Worm (Caenorhabditis elegans) whole organism, L4 larva: ENCODE data around the gene B0024.13.

ENCODE experiments used
- F26F4.8 ChIP-seq: fragments of 200-800 bp; sonication (Bioruptor generic); conservative IDR thresholded peaks from 2 replicates; pipeline ENCODE4 v1.3.6; 2022; ENCODE audit warnings: missing genetic modification characterization, missing compliant biosample characterization
- R02D3.7 ChIP-seq: fragments of 150-350 bp; sonication (generic microtip); optimal IDR thresholded peaks from 3 replicates; lab custom pipeline; 2014; ENCODE audit warnings: missing biosample characterization, missing genetic modification characterization
- T26A8.4 ChIP-seq: fragments of 200-800 bp; sonication (Bioruptor generic); IDR thresholded peaks from 2 replicates; pipeline ENCODE4 v1.3.6; 2022; ENCODE audit warnings: missing genetic modification characterization, missing compliant biosample characterization
- Y48G9A.11 ChIP-seq: fragments of 200-800 bp; sonication (Bioruptor generic); IDR thresholded peaks from 2 replicates; pipeline ENCODE4 v1.3.6; 2022; ENCODE audit warnings: missing genetic modification reagents, missing genetic modification characterization, missing compliant biosample characterization
- aha-1 ChIP-seq: fragments of 150-350 bp; peaks from one replicate; lab custom pipeline; 2014; ENCODE audit warnings: missing biosample characterization, missing genetic modification characterization
- ceh-62 ChIP-seq: sonication (generic microtip); optimal IDR thresholded peaks from 2 replicates; lab custom pipeline; 2017; ENCODE audit warnings: missing biosample characterization, missing genetic modification characterization
- daf-12 ChIP-seq: fragments of 150-350 bp; optimal IDR thresholded peaks from 2 replicates; lab custom pipeline; 2014; ENCODE audit warnings: missing biosample characterization, missing genetic modification reagents, missing genetic modification characterization
- daf-16 ChIP-seq, 3 experiments: sonication (generic microtip); optimal IDR thresholded peaks; 2 replicates each; lab custom pipeline; 2016 to 2017; ENCODE audit warnings: missing genetic modification characterization in 3 of 3, missing genetic modification reagents in 3 of 3, mild to moderate bottlenecking in 2 of 3, missing compliant biosample characterization in 2 of 3, missing biosample characterization in 1 of 3, moderate library complexity in 1 of 3
- dmd-6 ChIP-seq: fragments of 200-800 bp; sonication (Bioruptor generic); IDR thresholded peaks from 2 replicates; pipeline ENCODE4 v1.3.6; 2022; ENCODE audit warnings: missing genetic modification reagents, missing genetic modification characterization, missing compliant biosample characterization
- duxl-1 ChIP-seq: sonication (generic microtip); optimal IDR thresholded peaks from 2 replicates; lab custom pipeline; 2016; ENCODE audit warnings: mild to moderate bottlenecking, missing genetic modification characterization, moderate library complexity, missing compliant biosample characterization; ENCODE audit not compliant: poor library complexity
- hif-1 ChIP-seq, 2 experiments: sonication (generic microtip); optimal IDR thresholded peaks; 2 replicates each; lab custom pipeline; 2016 to 2017; ENCODE audit warnings: missing compliant biosample characterization in 2 of 2, missing genetic modification characterization in 2 of 2, missing genetic modification reagents in 2 of 2, missing genotype in 2 of 2, mild to moderate bottlenecking in 1 of 2
- hlh-11 ChIP-seq: fragments of 200-800 bp; sonication (Bioruptor generic); optimal IDR thresholded peaks from 2 replicates; lab custom pipeline; 2018; ENCODE audit warnings: mild to moderate bottlenecking, missing genetic modification characterization, missing compliant biosample characterization
- hlh-30 ChIP-seq: sonication (generic microtip); optimal IDR thresholded peaks from 2 replicates; lab custom pipeline; 2017; ENCODE audit warnings: antibody characterized with exemption, mild to moderate bottlenecking, missing genetic modification characterization, missing compliant biosample characterization; ENCODE audit not compliant: insufficient read depth
- jun-1 ChIP-seq: fragments of 150-350 bp; optimal IDR thresholded peaks from 2 replicates; lab custom pipeline; 2014; ENCODE audit warnings: missing biosample characterization, missing genetic modification reagents, missing genetic modification characterization
- lin-1 ChIP-seq: fragments of 200-800 bp; sonication (Bioruptor generic); IDR thresholded peaks from 2 replicates; pipeline ENCODE4 v1.3.6; 2022; ENCODE audit warnings: missing genetic modification reagents, missing genetic modification characterization, missing compliant biosample characterization
- lin-15B ChIP-seq: fragments of 150-350 bp; sonication (generic microtip); optimal IDR thresholded peaks from 3 replicates; lab custom pipeline; 2014; ENCODE audit warnings: missing biosample characterization, missing genetic modification characterization
- madf-5 ChIP-seq, 2 experiments: fragments of 200-800 bp; sonication (Bioruptor generic); IDR thresholded peaks; 2 replicates each; pipeline ENCODE4 v1.3.6; 2022; ENCODE audit warnings: missing compliant biosample characterization in 2 of 2, missing genetic modification characterization in 2 of 2
- madf-9 ChIP-seq: fragments of 200-800 bp; sonication (Bioruptor generic); conservative IDR thresholded peaks from 2 replicates; pipeline ENCODE4 v1.3.6; 2022; ENCODE audit warnings: missing genetic modification reagents, missing genetic modification characterization, missing compliant biosample characterization
- mep-1 ChIP-seq: fragments of 150-350 bp; sonication (generic microtip); optimal IDR thresholded peaks from 3 replicates; lab custom pipeline; 2014; ENCODE audit warnings: missing biosample characterization, missing genetic modification characterization
- mxl-2 ChIP-seq: fragments of 200-800 bp; sonication (Bioruptor generic); conservative IDR thresholded peaks from 2 replicates; pipeline ENCODE4 v1.3.6; 2022; ENCODE audit warnings: missing genetic modification reagents, missing genetic modification characterization, missing compliant biosample characterization
- nhr-10 ChIP-seq: fragments of 150-350 bp; optimal IDR thresholded peaks from 2 replicates; lab custom pipeline; 2014; ENCODE audit warnings: missing biosample characterization, missing genetic modification characterization
- nhr-11 ChIP-seq: fragments of 150-350 bp; optimal IDR thresholded peaks from 2 replicates; lab custom pipeline; 2014; ENCODE audit warnings: missing biosample characterization, missing genetic modification characterization
- nhr-111 ChIP-seq: fragments of 200-800 bp; sonication (Bioruptor generic); optimal IDR thresholded peaks from 2 replicates; lab custom pipeline; 2018; ENCODE audit warnings: mild to moderate bottlenecking, missing genetic modification characterization, missing compliant biosample characterization
- nhr-237 ChIP-seq: sonication (generic microtip); optimal IDR thresholded peaks from 2 replicates; lab custom pipeline; 2017; ENCODE audit warnings: missing biosample characterization, missing genetic modification characterization
- nhr-25 ChIP-seq: sonication (generic microtip); optimal IDR thresholded peaks from 2 replicates; lab custom pipeline; 2017; ENCODE audit warnings: missing genetic modification characterization, mild to moderate bottlenecking, missing compliant biosample characterization, antibody characterized with exemption, moderate library complexity, borderline replicate concordance; ENCODE audit not compliant: insufficient read depth
- nhr-28 ChIP-seq: fragments of 150-350 bp; optimal IDR thresholded peaks from 2 replicates; lab custom pipeline; 2014; ENCODE audit warnings: missing biosample characterization, missing genetic modification characterization
- nhr-41 ChIP-seq: fragments of 200-800 bp; sonication (Bioruptor generic); IDR thresholded peaks from 2 replicates; pipeline ENCODE4 v1.3.6; 2022; ENCODE audit warnings: missing genetic modification reagents, missing genetic modification characterization, missing compliant biosample characterization
- nhr-48 ChIP-seq: sonication (generic microtip); optimal IDR thresholded peaks from 2 replicates; lab custom pipeline; 2016; ENCODE audit warnings: mild to moderate bottlenecking, missing genetic modification characterization, missing compliant biosample characterization
- nhr-6 ChIP-seq: fragments of 150-350 bp; optimal IDR thresholded peaks from 2 replicates; lab custom pipeline; 2014; ENCODE audit warnings: missing biosample characterization, missing genetic modification characterization
- php-3 ChIP-seq: fragments of 200-800 bp; sonication (Bioruptor generic); IDR thresholded peaks from 2 replicates; pipeline ENCODE4 v1.3.6; 2022; ENCODE audit warnings: missing genetic modification reagents, missing genetic modification characterization, missing compliant biosample characterization
- pqm-1 ChIP-seq: sonication (generic microtip); optimal IDR thresholded peaks from 2 replicates; lab custom pipeline; 2017; ENCODE audit warnings: missing biosample characterization, missing genetic modification characterization
- saeg-2 ChIP-seq: fragments of 200-800 bp; sonication (Bioruptor generic); IDR thresholded peaks from 2 replicates; pipeline ENCODE4 v1.3.6; 2022; ENCODE audit warnings: missing genetic modification reagents, missing genetic modification characterization, missing compliant biosample characterization
- set-16 ChIP-seq: fragments of 200-800 bp; sonication (Bioruptor generic); IDR thresholded peaks from 2 replicates; pipeline ENCODE4 v1.3.6; 2022; ENCODE audit warnings: missing genetic modification reagents, missing genetic modification characterization, missing compliant biosample characterization
- skn-1 ChIP-seq: fragments of 150-350 bp; optimal IDR thresholded peaks from 2 replicates; lab custom pipeline; 2014; ENCODE audit warnings: missing biosample characterization, missing genetic modification characterization
- snpc-1.2 ChIP-seq: fragments of 200-800 bp; sonication (Bioruptor generic); IDR thresholded peaks from 2 replicates; pipeline ENCODE4 v1.3.6; 2022; ENCODE audit warnings: missing genetic modification reagents, missing genetic modification characterization, missing compliant biosample characterization
- spr-3 ChIP-seq: fragments of 200-800 bp; sonication (Bioruptor generic); optimal IDR thresholded peaks from 2 replicates; lab custom pipeline; 2018; ENCODE audit warnings: mild to moderate bottlenecking, missing genetic modification characterization, missing compliant biosample characterization
- tag-97 ChIP-seq: fragments of 200-800 bp; sonication (Bioruptor generic); IDR thresholded peaks from 2 replicates; pipeline ENCODE4 v1.3.6; 2022; ENCODE audit warnings: missing genetic modification characterization, missing compliant biosample characterization
- tra-1 ChIP-seq: fragments of 200-800 bp; sonication (Bioruptor generic); IDR thresholded peaks from 2 replicates; pipeline ENCODE4 v1.3.6; 2022; ENCODE audit warnings: missing genetic modification reagents, missing genetic modification characterization, missing compliant biosample characterization
- unc-39 ChIP-seq: sonication (generic microtip); optimal IDR thresholded peaks from 2 replicates; lab custom pipeline; 2017; ENCODE audit warnings: missing biosample characterization, missing genetic modification characterization
- unc-62 ChIP-seq, 3 experiments: fragments of 150-350 bp in 1 of 3; sonication (generic microtip); optimal IDR thresholded peaks in 2 of 3; peaks in 1 of 3; 1 replicate in 1 of 3; 2 replicates in 2 of 3; lab custom pipeline; 2014 to 2017; ENCODE audit warnings: missing biosample characterization in 3 of 3, missing genetic modification characterization in 3 of 3, missing genetic modification reagents in 3 of 3, missing genotype in 1 of 3
- vab-7 ChIP-seq: fragments of 200-800 bp; sonication (Bioruptor generic); IDR thresholded peaks from 2 replicates; pipeline ENCODE4 v1.3.6; 2022; ENCODE audit warnings: missing genetic modification reagents, missing genetic modification characterization, missing compliant biosample characterization
- zag-1 ChIP-seq: fragments of 150-350 bp; optimal IDR thresholded peaks from 2 replicates; lab custom pipeline; 2014; ENCODE audit warnings: missing biosample characterization, missing genetic modification characterization
- zfp-3 ChIP-seq: fragments of 200-800 bp; sonication (Bioruptor generic); conservative IDR thresholded peaks from 2 replicates; pipeline ENCODE4 v1.3.6; 2022; ENCODE audit warnings: missing genetic modification reagents, missing genetic modification characterization, missing compliant biosample characterization
- zip-11 ChIP-seq: fragments of 200-800 bp; sonication (Bioruptor generic); IDR thresholded peaks from 2 replicates; pipeline ENCODE4 v1.3.6; 2022; ENCODE audit warnings: missing genetic modification characterization, missing compliant biosample characterization

B0024.13 gene

ce11 chrV:10361830-10362397 lies 41.4 kb downstream of the B0024.13 start, which contains the start of gene cash-1 (continued):
- TF ChIP-seq zip-11 (GFP tag; lab: Robert Waterston, UW) (no peak), R02D3.7 (tag; lab: Kevin White, UChicago) (no peak), nhr-10 (no peak), Y48G9A.11 (GFP tag; lab: Robert Waterston, UW) (no peak), nhr-11 (tag; lab: Kevin White, UChicago) (no peak), snpc-1.2 (no peak), nhr-28 (tag; lab: Kevin White, UChicago) (peak; percentile 38), lin-15B (tag; lab: Kevin White, UChicago) (no peak), unc-62 (GFP tag; optimal IDR thresholded peaks at IDR 0.05 in 1 of 2; lab: Kevin White, UChicago) (peak in 1 of 2 experiments; percentile 61), unc-62 (tag; optimal IDR thresholded peaks at IDR 0.05; lab: Kevin White, UChicago) (no peak), duxl-1 (no peak), ceh-62 (tag; lab: Kevin White, UChicago) (no peak), jun-1 (tag; lab: Kevin White, UChicago) (no peak), skn-1 (no peak), saeg-2 (no peak), nhr-237 (tag; lab: Kevin White, UChicago) (no peak)

ce11 chrV:10363834-10364233 lies 43.3 kb downstream of the B0024.13 start:
- TF ChIP-seq madf-5 (GFP tag; IDR thresholded peaks at IDR 0.05; lab: Robert Waterston, UW): no peak
- peak in 1 of 2 experiments; percentile 93 for TF ChIP-seq unc-62 (GFP tag; optimal IDR thresholded peaks at IDR 0.05 in 1 of 2; lab: Kevin White, UChicago)
- no peak for TF ChIP-seq unc-62 (tag; optimal IDR thresholded peaks at IDR 0.05; lab: Kevin White, UChicago)

DNA sequence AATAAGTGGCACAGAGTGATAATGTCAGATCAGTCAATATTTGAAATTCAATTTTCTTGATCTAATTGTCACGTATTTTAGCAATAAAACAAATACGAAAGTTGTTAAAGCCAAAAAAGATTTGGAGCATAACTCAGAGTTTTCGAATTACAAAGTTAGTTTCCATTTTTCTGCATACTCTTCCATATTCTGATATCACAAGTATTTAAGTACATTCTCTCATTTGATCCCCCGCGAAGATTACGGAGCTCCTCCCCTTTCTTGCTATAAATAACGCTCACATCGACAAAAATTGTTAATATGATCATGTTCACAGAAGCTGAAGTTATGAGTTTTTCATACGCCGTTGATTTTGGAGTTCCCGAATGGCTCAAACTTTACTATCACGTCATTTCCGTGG lies 47.7 kb downstream of the B0024.13 start, which contains the start of gene sri-20:
Gene sri-20 (plus strand): TSS at position 301 of the 400 bp plus-strand sequence.
- TF ChIP-seq nhr-41 (GFP tag; lab: Robert Waterston, UW): no peak
- no peak for TF ChIP-seq madf-9
- no peak for TF ChIP-seq lin-15B (tag; lab: Kevin White, UChicago)
- TF ChIP-seq pqm-1 (tag; lab: Kevin White, UChicago): no peak
- TF ChIP-seq vab-7 (GFP tag; lab: Robert Waterston, UW): no peak
- no peak for TF ChIP-seq spr-3
- no peak for TF ChIP-seq daf-12 (tag; lab: Kevin White, UChicago)
- no peak for TF ChIP-seq set-16 (GFP tag; lab: Robert Waterston, UW)
- TF ChIP-seq dmd-6 (GFP tag; lab: Robert Waterston, UW): no peak
- TF ChIP-seq php-3: no peak

DNA sequence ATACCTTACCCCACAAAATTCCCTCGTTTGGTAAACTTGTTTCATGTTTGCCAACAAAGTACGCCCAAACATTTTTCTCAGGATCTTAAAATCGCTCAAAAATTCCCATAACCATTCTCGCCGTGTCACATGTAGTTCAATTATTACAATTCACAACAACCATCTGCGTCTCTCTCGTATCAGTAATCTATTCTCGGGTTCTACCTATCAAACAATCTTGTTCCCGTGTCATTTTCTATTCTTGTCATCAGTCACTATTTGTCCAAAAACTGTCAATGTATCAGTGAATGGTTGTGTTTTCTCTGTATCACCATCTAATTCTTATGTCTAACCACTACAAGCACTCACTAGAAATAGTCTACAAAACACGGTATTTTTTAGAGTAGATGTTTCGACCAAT lies 50.7 kb downstream of the B0024.13 start:
- TF ChIP-seq mep-1 (tag; lab: Kevin White, UChicago): peak; percentile 33
- TF ChIP-seq lin-1 (GFP tag; lab: Robert Waterston, UW): no peak
- no peak for TF ChIP-seq nhr-111 (GFP tag; lab: Kevin White, UChicago)
- peak; percentile 5 for TF ChIP-seq nhr-6 (tag; lab: Kevin White, UChicago)
- TF ChIP-seq unc-62 (GFP tag; optimal IDR thresholded peaks at IDR 0.05 in 1 of 2; lab: Kevin White, UChicago): peak in 1 of 2 experiments; percentile 42
- TF ChIP-seq unc-62 (tag; optimal IDR thresholded peaks at IDR 0.05; lab: Kevin White, UChicago): no peak
- TF ChIP-seq pqm-1 (tag; lab: Kevin White, UChicago): peak; percentile 38
- TF ChIP-seq aha-1 (tag; lab: Kevin White, UChicago): peak; percentile 1
- no peak for TF ChIP-seq nhr-25 (tag; lab: Kevin White, UChicago)
- TF ChIP-seq tag-97 (GFP tag; lab: Robert Waterston, UW): no peak
- TF ChIP-seq mxl-2 (GFP tag; lab: Robert Waterston, UW): no peak
- peak; percentile 82 for TF ChIP-seq hlh-30 (tag; lab: Kevin White, UChicago)
- no peak for TF ChIP-seq F26F4.8 (GFP tag; lab: Robert Waterston, UW)
- TF ChIP-seq madf-5 (GFP tag; IDR thresholded peaks at IDR 0.05; lab: Robert Waterston, UW): no peak
- TF ChIP-seq zag-1 (tag; lab: Kevin White, UChicago): no peak
- 0 out of 2 replicates have a peak, but pooled peaks have one; percentile 29 for TF ChIP-seq zfp-3 (GFP tag; lab: Robert Waterston, UW)
- TF ChIP-seq T26A8.4: no peak
- peak; percentile 67 for TF ChIP-seq nhr-48 (tag; lab: Kevin White, UChicago)
- no peak for TF ChIP-seq daf-16 (GFP tag; optimal IDR thresholded peaks at IDR 0.05; lab: Kevin White, UChicago)
- peak; percentile 83 for TF ChIP-seq daf-16 (tag; optimal IDR thresholded peaks at IDR 0.05; lab: Kevin White, UChicago)
- TF ChIP-seq hlh-11 (tag; lab: Kevin White, UChicago): peak; percentile 86
- TF ChIP-seq unc-39 (tag; lab: Kevin White, UChicago): no peak
- TF ChIP-seq spr-3: no peak
- TF ChIP-seq hif-1 (tag; optimal IDR thresholded peaks at IDR 0.05; lab: Kevin White, UChicago): peak in 1 of 2 experiments; percentile 45
- TF ChIP-seq tra-1: peak; percentile 74; the same call in 1 of the 2 replicates
